Worm (Caenorhabditis elegans): Measurements from ENCODE around the gene W02B12.12.

ce11 chrII:11479076-11479475 lies at the start of gene W02B12.12:
- TF ChIP-seq lin-13 (GFP tag; optimal IDR thresholded peaks at IDR 0.05) (no peak), ama-1 (optimal IDR thresholded peaks at IDR 0.05) (no peak), snpc-4 (tag; optimal IDR thresholded peaks at IDR 0.05) (no peak)

All from whole organism, L1 larva.